Fruit fly (Drosophila melanogaster) Kc167 (cell line): ENCODE results near the gene CG4461.

Experiments
- Myc ChIP-seq: fragments of >200 bp; optimal IDR thresholded peaks from 2 replicates; lab custom pipeline; 2017; ENCODE audit warnings: missing external identifiers
- Sin3A ChIP-seq: fragments of >200 bp; optimal IDR thresholded peaks from 2 replicates; lab custom pipeline; 2018; ENCODE audit warnings: missing external identifiers
- h ChIP-seq: fragments of >200 bp; optimal IDR thresholded peaks from 3 replicates; lab custom pipeline; 2018; ENCODE audit warnings: missing external identifiers
- insv ChIP-seq: fragments of >200 bp; optimal IDR thresholded peaks from 3 replicates; lab custom pipeline; 2018; ENCODE audit warnings: missing external identifiers
- psq ChIP-seq: fragments of >200 bp; optimal IDR thresholded peaks from 2 replicates; lab custom pipeline; 2017; ENCODE audit warnings: missing external identifiers
- ttk ChIP-seq: sonication (Bioruptor generic); optimal IDR thresholded peaks from 2 replicates; lab custom pipeline; 2017; ENCODE audit warnings: missing external identifiers

Gene CG4461

DNA sequence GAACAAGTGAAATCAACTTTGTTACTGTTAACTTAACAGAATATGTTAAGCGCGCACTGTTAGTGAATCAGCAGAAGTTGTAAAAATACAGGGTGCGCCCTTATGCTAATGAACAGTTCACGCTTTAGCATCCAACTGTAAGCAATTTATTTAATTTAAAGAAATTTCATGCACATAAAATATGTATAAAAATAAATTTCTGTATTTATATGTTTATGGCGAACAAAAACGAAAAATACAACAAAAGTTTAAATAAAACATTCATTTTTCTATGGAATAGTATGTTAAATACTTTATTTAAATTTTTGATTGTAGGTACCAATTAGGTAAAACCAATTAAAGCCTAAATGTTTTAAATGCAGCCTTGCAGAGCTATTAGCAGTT, 49.3 kb downstream of the CG4461 start:
- TF ChIP-seq Myc (lab: Kevin White, UChicago) (no peak), Sin3A (no peak), h (no peak), ttk (lab: Kevin White, UChicago) (no peak), insv (no peak), psq (lab: Kevin White, UChicago) (no peak)

DNA sequence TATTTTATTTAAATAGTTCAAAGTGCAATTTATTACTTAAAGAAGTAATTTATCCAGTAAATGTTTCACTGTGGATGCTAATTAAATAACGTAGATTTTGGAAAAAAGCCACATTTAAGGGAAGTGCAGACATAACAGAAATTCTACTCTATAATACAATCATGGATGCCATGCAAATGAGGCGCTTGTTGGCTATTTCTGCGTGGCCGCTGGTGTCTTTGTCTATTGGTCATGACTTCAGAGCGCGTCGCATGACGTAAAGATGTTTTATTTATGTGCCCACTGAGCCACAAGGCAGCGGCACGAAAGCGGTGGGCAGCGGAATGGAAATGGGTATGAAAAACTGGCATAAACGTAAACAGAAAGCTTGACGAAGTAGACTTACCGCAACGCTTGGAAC, 50.6 kb downstream of the CG4461 start:
- TF ChIP-seq Myc (lab: Kevin White, UChicago) (no peak), psq (lab: Kevin White, UChicago) (no peak), h (no peak), Sin3A (no peak), insv (no peak), ttk (lab: Kevin White, UChicago) (no peak)
